Fruit fly (Drosophila melanogaster): ENCODE results near the gene CG32264.

- no peak for TF ChIP-seq Tbp (GFP tag; optimal IDR thresholded peaks at IDR 0.05)
- no peak for TF ChIP-seq CoRest (tag; optimal IDR thresholded peaks at IDR 0.05)
- TF ChIP-seq CG16813 (GFP tag; IDR thresholded peaks at IDR 0.05; ENCODE audit: partially characterized antibody) = no peak
- TF ChIP-seq pho (GFP tag; optimal IDR thresholded peaks at IDR 0.05) = no peak
- TF ChIP-seq salm (tag; optimal IDR thresholded peaks at IDR 0.05) = no peak
- no peak for TF ChIP-seq CG11696 (GFP tag; IDR thresholded peaks at IDR 0.05)
- no peak for TF ChIP-seq da (GFP tag; optimal IDR thresholded peaks at IDR 0.05)
- no peak for TF ChIP-seq ssp (GFP tag; IDR thresholded peaks at IDR 0.05)
- TF ChIP-seq gro (GFP tag; optimal IDR thresholded peaks at IDR 0.05) = no peak
- TF ChIP-seq Abd-B (GFP tag; optimal IDR thresholded peaks at IDR 0.05) = no peak
- TF ChIP-seq CG7963 (GFP tag; IDR thresholded peaks at IDR 0.05; ENCODE audit: partially characterized antibody) = no peak
- no peak for TF ChIP-seq NfI (GFP tag; optimal IDR thresholded peaks at IDR 0.05)
Observed at dm6 chr3L:3790504-3790903, 15.8 kb downstream of the CG32264 start, which contains the start of gene CG32266.
